Fruit fly (Drosophila melanogaster) whole organism, prepupa: Measurements from ENCODE around the gene mRpL35.

Experiments used
- CG9139 ChIP-seq: fragments of 200-800 bp; sonication (Bioruptor generic); optimal IDR thresholded peaks from 3 replicates; lab custom pipeline; 2017; ENCODE audit warnings: missing biosample characterization, mild to moderate bottlenecking, missing genetic modification characterization
- Eip78C ChIP-seq: fragments of 200-800 bp; sonication (Bioruptor generic); peaks from one replicate; lab custom pipeline; 2016; ENCODE audit warnings: missing biosample characterization, missing genetic modification characterization
- Hr4 ChIP-seq: fragments of 200-800 bp; sonication (Bioruptor generic); optimal IDR thresholded peaks from 3 replicates; lab custom pipeline; 2016; ENCODE audit warnings: missing biosample characterization, missing genetic modification characterization

mRpL35 gene

dm6 chr3R:22072553-22072952 is 49.2 kb downstream of the mRpL35 start:
- no peak for TF ChIP-seq CG9139 (GFP tag; lab: Kevin White, UChicago)
- no peak for TF ChIP-seq Hr4 (GFP tag; lab: Kevin White, UChicago)
- peak; percentile 36 for TF ChIP-seq Eip78C (GFP tag; lab: Kevin White, UChicago)
